Worm (Caenorhabditis elegans) whole organism, L4 larva: Measurements from ENCODE around the gene Y46E12A.5.

Experiments used
- Y105C5A.15 ChIP-seq: fragments of 200-800 bp; sonication (Bioruptor generic); IDR thresholded peaks from 2 replicates; pipeline ENCODE4 v1.3.6; 2022; ENCODE audit warnings: missing genetic modification characterization, missing compliant biosample characterization
- arid-1 ChIP-seq: fragments of 200-800 bp; sonication (Bioruptor generic); conservative IDR thresholded peaks from 2 replicates; pipeline ENCODE4 v1.3.6; 2022; ENCODE audit warnings: missing genetic modification reagents, missing genetic modification characterization, missing compliant biosample characterization
- set-16 ChIP-seq: fragments of 200-800 bp; sonication (Bioruptor generic); IDR thresholded peaks from 2 replicates; pipeline ENCODE4 v1.3.6; 2022; ENCODE audit warnings: missing genetic modification reagents, missing genetic modification characterization, missing compliant biosample characterization
- unc-62 ChIP-seq, 3 experiments: fragments of 150-350 bp in 1 of 3; sonication (generic microtip); optimal IDR thresholded peaks in 2 of 3; peaks in 1 of 3; 1 replicate in 1 of 3; 2 replicates in 2 of 3; lab custom pipeline; 2014 to 2017; ENCODE audit warnings: missing biosample characterization in 3 of 3, missing genetic modification characterization in 3 of 3, missing genetic modification reagents in 3 of 3, missing genotype in 1 of 3

Y46E12A.5 gene

DNA sequence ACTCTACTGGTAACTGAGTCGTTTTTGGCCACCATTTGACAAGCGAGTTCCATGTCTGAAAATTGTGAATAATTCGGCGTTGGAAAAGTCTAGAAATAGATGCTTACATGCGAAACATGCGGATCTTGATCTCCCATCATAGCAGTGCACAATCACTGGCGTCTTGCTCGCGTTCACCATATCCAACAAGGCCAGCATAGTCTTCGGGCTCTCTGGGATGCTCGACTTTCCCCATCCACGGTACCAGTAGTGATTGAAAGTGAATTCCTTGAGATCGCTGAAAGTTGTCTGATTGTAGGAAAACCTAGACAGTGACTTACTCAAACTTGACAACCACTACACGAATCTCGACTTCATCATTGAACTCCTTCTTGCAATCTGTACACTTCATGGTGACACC is 40.3 kb downstream of the Y46E12A.5 start:
- TF ChIP-seq unc-62 (GFP tag; optimal IDR thresholded peaks at IDR 0.05 in 1 of 2; lab: Kevin White, UChicago), result peak in 1 of 2 experiments; percentile 95
- no peak for TF ChIP-seq unc-62 (tag; optimal IDR thresholded peaks at IDR 0.05; lab: Kevin White, UChicago)
- no peak for TF ChIP-seq set-16
- no peak for TF ChIP-seq arid-1 (GFP tag; lab: Robert Waterston, UW)

DNA sequence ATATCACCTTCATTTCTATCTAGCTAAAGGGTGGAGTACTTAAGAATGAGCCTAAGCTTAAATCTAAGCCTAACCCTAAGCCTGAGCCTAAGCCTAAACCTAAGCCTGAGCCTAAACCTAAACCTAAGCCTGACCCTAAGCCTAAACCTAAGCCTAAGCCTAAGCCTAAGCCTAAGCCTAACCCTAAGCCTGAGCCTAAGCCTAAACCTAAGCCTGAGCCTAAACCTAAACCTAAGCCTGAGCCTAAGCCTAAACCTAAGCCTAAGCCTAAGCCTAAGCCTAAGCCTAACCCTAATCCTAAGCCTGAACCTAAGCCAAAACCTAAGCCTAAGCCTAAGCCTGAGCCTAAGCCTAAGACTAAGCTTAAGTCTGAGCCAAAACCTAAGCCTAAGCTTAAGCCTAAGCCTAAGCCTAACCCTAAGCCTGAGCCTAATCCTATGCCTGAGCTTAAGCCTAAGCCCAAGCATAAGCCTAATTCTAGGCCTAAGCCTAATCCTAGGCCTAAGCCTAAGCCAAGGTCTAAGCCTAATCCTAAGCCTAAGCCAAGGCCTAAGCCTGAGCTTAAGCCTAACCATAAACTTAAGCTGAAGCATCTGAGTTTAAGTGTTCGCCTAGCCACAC is 44.0 kb downstream of the Y46E12A.5 start:
- no peak for TF ChIP-seq Y105C5A.15 (GFP tag; lab: Robert Waterston, UW)
- peak in 1 of 2 experiments; percentile 65 for TF ChIP-seq unc-62 (GFP tag; optimal IDR thresholded peaks at IDR 0.05 in 1 of 2; lab: Kevin White, UChicago)
- TF ChIP-seq unc-62 (tag; optimal IDR thresholded peaks at IDR 0.05; lab: Kevin White, UChicago), result no peak
